Worm (Caenorhabditis elegans) whole organism, early embryonic: ENCODE measurements around the gene frpr-2.
A peak's percentile ranks its signal among the peaks of the same experiment; 100 is the strongest.

Source experiments
- F13C5.2 ChIP-seq: sonication (generic microtip); optimal IDR thresholded peaks from 2 replicates; lab custom pipeline; 2017; ENCODE audit warnings: mild to moderate bottlenecking, missing genetic modification characterization, inconsistent platforms, missing compliant biosample characterization
- aly-1 ChIP-seq: sonication (generic microtip); optimal IDR thresholded peaks from 2 replicates; lab custom pipeline; 2016; ENCODE audit warnings: missing genetic modification characterization, missing compliant biosample characterization
- ama-1 ChIP-seq: fragments of 150-350 bp; optimal IDR thresholded peaks from 2 replicates; lab custom pipeline; 2014
- ceh-13 ChIP-seq: fragments of 200-800 bp; sonication (Bioruptor generic); optimal IDR thresholded peaks from 2 replicates; lab custom pipeline; 2018; ENCODE audit warnings: mild to moderate bottlenecking, missing genetic modification characterization, missing compliant biosample characterization
- flt-1 ChIP-seq: fragments of 200-800 bp; sonication (Bioruptor generic); IDR thresholded peaks from 2 replicates; pipeline ENCODE4 v1.3.6; 2022; ENCODE audit warnings: missing genetic modification characterization, missing compliant biosample characterization
- hmbx-1 ChIP-seq: sonication (generic microtip); optimal IDR thresholded peaks from 2 replicates; lab custom pipeline; 2016; ENCODE audit warnings: mild to moderate bottlenecking, missing genetic modification characterization, missing compliant biosample characterization
- hmg-4 ChIP-seq: fragments of 200-800 bp; sonication (Bioruptor generic); optimal IDR thresholded peaks from 2 replicates; lab custom pipeline; 2018; ENCODE audit warnings: mild to moderate bottlenecking, missing genetic modification characterization, missing compliant biosample characterization
- scrt-1 ChIP-seq: fragments of 200-800 bp; sonication (Bioruptor generic); IDR thresholded peaks from 2 replicates; pipeline ENCODE4 v1.3.6; 2022; ENCODE audit warnings: missing genetic modification characterization, missing compliant biosample characterization
- tbx-11 ChIP-seq: fragments of 200-800 bp; sonication (Bioruptor generic); IDR thresholded peaks from 2 replicates; pipeline ENCODE4 v1.3.6; 2022; ENCODE audit warnings: missing genetic modification characterization, missing compliant biosample characterization
- tbx-37 ChIP-seq: fragments of 200-800 bp; sonication (Bioruptor generic); conservative IDR thresholded peaks from 2 replicates; pipeline ENCODE4 v1.3.6; 2022; ENCODE audit warnings: missing genetic modification reagents, missing genetic modification characterization, missing compliant biosample characterization
- tra-4 ChIP-seq: sonication (generic microtip); optimal IDR thresholded peaks from 2 replicates; lab custom pipeline; 2017; ENCODE audit warnings: missing genetic modification characterization, missing compliant biosample characterization

DNA sequence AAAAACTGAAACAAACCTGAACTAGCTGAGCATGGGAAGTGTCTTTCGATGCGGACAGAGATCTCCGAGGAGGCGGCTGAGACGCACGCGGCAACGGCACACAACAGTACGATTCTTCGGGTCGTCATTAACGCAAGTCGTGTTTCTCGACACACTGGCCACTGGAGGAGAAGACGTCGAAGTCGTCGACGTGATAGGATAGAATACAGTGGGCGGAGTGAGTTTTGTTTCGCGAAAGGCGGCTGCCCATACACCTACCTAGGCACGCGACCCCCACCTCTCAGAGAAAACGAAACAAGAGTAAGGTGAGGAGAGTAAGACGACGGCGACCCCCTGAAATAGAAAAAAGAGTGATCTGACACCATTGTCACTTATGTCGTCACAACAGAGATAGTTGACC lies 30.5 kb upstream of the frpr-2 start, which contains the start of gene gmap-1:
- TF ChIP-seq ama-1 (lab: Kevin White, UChicago) (no peak), ceh-13 (GFP tag; lab: Kevin White, UChicago) (no peak), tra-4 (tag; lab: Kevin White, UChicago) (no peak), hmg-4 (GFP tag; lab: Kevin White, UChicago) (peak; percentile 2), hmbx-1 (tag; lab: Kevin White, UChicago) (no peak), aly-1 (no peak), tbx-11 (GFP tag; lab: Robert Waterston, UW) (no peak), scrt-1 (GFP tag; lab: Robert Waterston, UW) (no peak), F13C5.2 (no peak), flt-1 (GFP tag; lab: Robert Waterston, UW) (no peak), tbx-37 (GFP tag; lab: Robert Waterston, UW) (no peak)
